Worm (Caenorhabditis elegans) whole organism, young adult: ENCODE measurements around the gene mrpl-10.

Experiments
- B0035.1 ChIP-seq: sonication (generic microtip); optimal IDR thresholded peaks from 2 replicates; lab custom pipeline; 2016; ENCODE audit warnings: missing genetic modification characterization, mild to moderate bottlenecking, missing compliant biosample characterization, missing genotype, missing genetic modification reagents
- B0261.1 ChIP-seq: sonication (generic microtip); optimal IDR thresholded peaks from 2 replicates; lab custom pipeline; 2016; ENCODE audit warnings: mild to moderate bottlenecking, missing genetic modification characterization, moderate library complexity, missing compliant biosample characterization
- D2030.7 ChIP-seq: fragments of 200-800 bp; sonication (Bioruptor generic); IDR thresholded peaks from 2 replicates; pipeline ENCODE4 v1.3.6; 2022; ENCODE audit warnings: missing genetic modification reagents, missing genetic modification characterization, missing compliant biosample characterization
- F22D6.2 ChIP-seq: sonication (generic microtip); optimal IDR thresholded peaks from 2 replicates; lab custom pipeline; 2016; ENCODE audit warnings: mild to moderate bottlenecking, missing genetic modification characterization, missing compliant biosample characterization
- F33H1.4 ChIP-seq: fragments of 200-800 bp; sonication (Bioruptor generic); IDR thresholded peaks from 2 replicates; pipeline ENCODE4 v1.3.6; 2022; ENCODE audit warnings: missing genetic modification reagents, missing genetic modification characterization, missing compliant biosample characterization
- F37B4.10 ChIP-seq: fragments of 200-800 bp; sonication (Bioruptor generic); IDR thresholded peaks from 2 replicates; pipeline ENCODE4 v1.3.6; 2022; ENCODE audit warnings: missing genetic modification characterization, missing compliant biosample characterization
- F39B2.1 ChIP-seq: fragments of 200-800 bp; sonication (Bioruptor generic); IDR thresholded peaks from 2 replicates; pipeline ENCODE4 v1.3.6; 2022; ENCODE audit warnings: missing genetic modification reagents, missing genetic modification characterization, missing compliant biosample characterization
- F55B11.4 ChIP-seq: sonication (generic microtip); optimal IDR thresholded peaks from 2 replicates; lab custom pipeline; 2016; ENCODE audit warnings: missing compliant biosample characterization, missing genetic modification characterization, borderline replicate concordance; ENCODE audit not compliant: insufficient read depth
- T26A5.8 ChIP-seq: sonication (generic microtip); optimal IDR thresholded peaks from 2 replicates; lab custom pipeline; 2016; ENCODE audit warnings: missing genetic modification characterization, missing compliant biosample characterization
- Y53G8AR.9 ChIP-seq: fragments of 200-800 bp; sonication (Bioruptor generic); conservative IDR thresholded peaks from 2 replicates; pipeline ENCODE4 v1.3.6; 2022; ENCODE audit warnings: missing genetic modification reagents, missing genetic modification characterization, missing compliant biosample characterization
- Y56A3A.18 ChIP-seq: fragments of 200-800 bp; sonication (Bioruptor generic); IDR thresholded peaks from 2 replicates; pipeline ENCODE4 v1.3.6; 2022; ENCODE audit warnings: missing genetic modification reagents, missing genetic modification characterization, missing compliant biosample characterization
- Y67H2A.10 ChIP-seq: fragments of 200-800 bp; sonication (Bioruptor generic); conservative IDR thresholded peaks from 2 replicates; pipeline ENCODE4 v1.3.6; 2022; ENCODE audit warnings: missing genetic modification reagents, missing genetic modification characterization, missing compliant biosample characterization
- ZK185.1 ChIP-seq: sonication (generic microtip); optimal IDR thresholded peaks from 2 replicates; lab custom pipeline; 2016; ENCODE audit warnings: mild to moderate bottlenecking, missing genetic modification characterization, missing compliant biosample characterization; ENCODE audit not compliant: poor library complexity, severe bottlenecking
- ama-1 ChIP-seq, 3 experiments: fragments of 150-350 bp in 1 of 3; sonication (generic microtip) in 2 of 3; optimal IDR thresholded peaks; 2 replicates each; lab custom pipeline; 2014 to 2018; ENCODE audit warnings: missing biosample characterization in 2 of 3, missing genetic modification characterization in 2 of 3, missing genetic modification reagents in 2 of 3
- aptf-2 ChIP-seq: fragments of 200-800 bp; sonication (Bioruptor generic); conservative IDR thresholded peaks from 2 replicates; pipeline ENCODE4 v1.3.6; 2022; ENCODE audit warnings: missing genetic modification reagents, missing genetic modification characterization, missing compliant biosample characterization
- atf-7 ChIP-seq: sonication (generic microtip); optimal IDR thresholded peaks from 2 replicates; lab custom pipeline; 2017; ENCODE audit warnings: mild to moderate bottlenecking, missing genetic modification characterization, missing compliant biosample characterization
- attf-3 ChIP-seq: fragments of 200-800 bp; sonication (Bioruptor generic); conservative IDR thresholded peaks from 2 replicates; pipeline ENCODE4 v1.3.6; 2022; ENCODE audit warnings: missing genetic modification reagents, missing genetic modification characterization, missing compliant biosample characterization
- ccch-3 ChIP-seq: fragments of 200-800 bp; sonication (Bioruptor generic); optimal IDR thresholded peaks from 2 replicates; lab custom pipeline; 2018; ENCODE audit warnings: mild to moderate bottlenecking, missing genetic modification characterization, missing compliant biosample characterization
- ceh-91 ChIP-seq: fragments of 200-800 bp; sonication (Bioruptor generic); IDR thresholded peaks from 2 replicates; pipeline ENCODE4 v1.3.6; 2022; ENCODE audit warnings: missing genetic modification reagents, missing genetic modification characterization, missing compliant biosample characterization
- chd-7 ChIP-seq: sonication (generic microtip); optimal IDR thresholded peaks from 2 replicates; lab custom pipeline; 2016; ENCODE audit warnings: mild to moderate bottlenecking, missing genetic modification characterization, moderate library complexity, missing compliant biosample characterization
- efl-1 ChIP-seq: fragments of 150-350 bp; optimal IDR thresholded peaks from 2 replicates; lab custom pipeline; 2014; ENCODE audit warnings: missing biosample characterization, missing genetic modification reagents, missing genetic modification characterization
- gei-17 ChIP-seq: fragments of 200-800 bp; sonication (Bioruptor generic); optimal IDR thresholded peaks from 2 replicates; lab custom pipeline; 2018; ENCODE audit warnings: mild to moderate bottlenecking, missing genetic modification characterization, missing compliant biosample characterization
- hmg-20 ChIP-seq: fragments of 200-800 bp; sonication (Bioruptor generic); IDR thresholded peaks from 2 replicates; pipeline ENCODE4 v1.3.6; 2022; ENCODE audit warnings: missing genetic modification reagents, missing genetic modification characterization, missing compliant biosample characterization
- hsf-1 ChIP-seq: fragments of 200-800 bp; sonication (Bioruptor generic); IDR thresholded peaks from 2 replicates; pipeline ENCODE4 v1.3.6; 2022; ENCODE audit warnings: missing genetic modification reagents, missing genetic modification characterization, missing compliant biosample characterization
- lin-26 ChIP-seq: fragments of 200-800 bp; sonication (Bioruptor generic); IDR thresholded peaks from 2 replicates; pipeline ENCODE4 v1.3.6; 2022; ENCODE audit warnings: missing genetic modification reagents, missing genetic modification characterization, missing compliant biosample characterization
- lin-35 ChIP-seq, 3 experiments: fragments of 150-350 bp in 2 of 3; sonication (generic microtip) in 1 of 3; optimal IDR thresholded peaks; 2 replicates each; lab custom pipeline; 2014 to 2018; ENCODE audit warnings: missing biosample characterization in 3 of 3, missing genetic modification characterization in 3 of 3, missing genetic modification reagents in 3 of 3
- lin-54 ChIP-seq: fragments of 200-800 bp; sonication (Bioruptor generic); optimal IDR thresholded peaks from 2 replicates; lab custom pipeline; 2018; ENCODE audit warnings: mild to moderate bottlenecking, missing genetic modification characterization, missing compliant biosample characterization
- lir-1 ChIP-seq: fragments of 200-800 bp; sonication (Bioruptor generic); conservative IDR thresholded peaks from 2 replicates; pipeline ENCODE4 v1.3.6; 2022; ENCODE audit warnings: missing genetic modification reagents, missing genetic modification characterization, missing compliant biosample characterization
- lsl-1 ChIP-seq: fragments of 200-800 bp; sonication (Bioruptor generic); optimal IDR thresholded peaks from 2 replicates; lab custom pipeline; 2018; ENCODE audit warnings: mild to moderate bottlenecking, missing genetic modification characterization, moderate library complexity, missing compliant biosample characterization
- madf-10 ChIP-seq: sonication (generic microtip); optimal IDR thresholded peaks from 2 replicates; lab custom pipeline; 2016; ENCODE audit warnings: mild to moderate bottlenecking, missing genetic modification characterization, missing compliant biosample characterization
- madf-3 ChIP-seq: fragments of 200-800 bp; sonication (Bioruptor generic); IDR thresholded peaks from 2 replicates; pipeline ENCODE4 v1.3.6; 2022; ENCODE audit warnings: missing genetic modification reagents, missing genetic modification characterization, missing compliant biosample characterization
- madf-6 ChIP-seq: fragments of 200-800 bp; sonication (Bioruptor generic); IDR thresholded peaks from 2 replicates; pipeline ENCODE4 v1.3.6; 2022; ENCODE audit warnings: missing genetic modification reagents, missing genetic modification characterization, missing compliant biosample characterization
- madf-8 ChIP-seq: fragments of 200-800 bp; sonication (Bioruptor generic); conservative IDR thresholded peaks from 2 replicates; pipeline ENCODE4 v1.3.6; 2022; ENCODE audit warnings: missing genetic modification reagents, missing genetic modification characterization, missing compliant biosample characterization
- mel-28 ChIP-seq: sonication (generic microtip); optimal IDR thresholded peaks from 2 replicates; lab custom pipeline; 2016; ENCODE audit warnings: borderline replicate concordance, mild to moderate bottlenecking, missing genetic modification characterization, missing compliant biosample characterization
- nfya-1 ChIP-seq: sonication (generic microtip); optimal IDR thresholded peaks from 2 replicates; lab custom pipeline; 2017; ENCODE audit warnings: antibody characterized with exemption, missing compliant biosample characterization, missing genetic modification characterization, borderline replicate concordance; ENCODE audit not compliant: insufficient read depth
- nfyb-1 ChIP-seq: fragments of 200-800 bp; sonication (Bioruptor generic); IDR thresholded peaks from 2 replicates; pipeline ENCODE4 v1.3.6; 2022; ENCODE audit warnings: missing genetic modification reagents, missing genetic modification characterization, missing compliant biosample characterization
- nhr-120 ChIP-seq: fragments of 200-800 bp; sonication (Bioruptor generic); IDR thresholded peaks from 2 replicates; pipeline ENCODE4 v1.3.6; 2022; ENCODE audit warnings: missing genetic modification characterization, missing compliant biosample characterization
- nhr-27 ChIP-seq: fragments of 200-800 bp; sonication (Bioruptor generic); optimal IDR thresholded peaks from 2 replicates; lab custom pipeline; 2018; ENCODE audit warnings: mild to moderate bottlenecking, missing genetic modification characterization, moderate library complexity, missing compliant biosample characterization
- nhr-90 ChIP-seq: sonication (generic microtip); optimal IDR thresholded peaks from 2 replicates; lab custom pipeline; 2016; ENCODE audit warnings: missing genotype, mild to moderate bottlenecking, missing genetic modification characterization, missing compliant biosample characterization
- rcor-1 ChIP-seq: fragments of 200-800 bp; sonication (Bioruptor generic); IDR thresholded peaks from 2 replicates; pipeline ENCODE4 v1.3.6; 2022; ENCODE audit warnings: missing genetic modification reagents, missing genetic modification characterization, missing compliant biosample characterization
- rpc-1 ChIP-seq, 2 experiments: fragments of 150-350 bp in 1 of 2; sonication (generic microtip) in 1 of 2; optimal IDR thresholded peaks; 2 replicates each; lab custom pipeline; 2014 to 2018; ENCODE audit warnings: missing biosample characterization in 1 of 2, missing genetic modification characterization in 1 of 2, missing genetic modification reagents in 1 of 2, missing genotype in 1 of 2
- snpc-1.3 ChIP-seq: sonication (generic microtip); optimal IDR thresholded peaks from 2 replicates; lab custom pipeline; 2017; ENCODE audit warnings: missing genetic modification characterization, mild to moderate bottlenecking, missing compliant biosample characterization, antibody characterized with exemption, moderate library complexity, missing genotype, missing genetic modification reagents; ENCODE audit not compliant: insufficient read depth
- snpc-3.4 ChIP-seq: sonication (generic microtip); optimal IDR thresholded peaks from 2 replicates; lab custom pipeline; 2017; ENCODE audit warnings: missing genetic modification characterization, mild to moderate bottlenecking, missing compliant biosample characterization, antibody characterized with exemption, moderate library complexity, missing genotype, missing genetic modification reagents
- unc-130 ChIP-seq: sonication (generic microtip); optimal IDR thresholded peaks from 2 replicates; lab custom pipeline; 2016; ENCODE audit warnings: missing genetic modification reagents, missing genetic modification characterization, missing compliant biosample characterization
- unc-62 ChIP-seq: fragments of 150-350 bp; optimal IDR thresholded peaks from 2 replicates; lab custom pipeline; 2014; ENCODE audit warnings: missing biosample characterization, missing genetic modification reagents, missing genetic modification characterization
- zim-3 ChIP-seq: sonication (generic microtip); optimal IDR thresholded peaks from 2 replicates; lab custom pipeline; 2017; ENCODE audit warnings: mild to moderate bottlenecking, missing genetic modification characterization, moderate library complexity, missing compliant biosample characterization
- ztf-28 ChIP-seq: fragments of 200-800 bp; sonication (Bioruptor generic); IDR thresholded peaks from 2 replicates; pipeline ENCODE4 v1.3.6; 2022; ENCODE audit warnings: missing genetic modification reagents, missing genetic modification characterization, missing compliant biosample characterization

Gene mrpl-10

DNA sequence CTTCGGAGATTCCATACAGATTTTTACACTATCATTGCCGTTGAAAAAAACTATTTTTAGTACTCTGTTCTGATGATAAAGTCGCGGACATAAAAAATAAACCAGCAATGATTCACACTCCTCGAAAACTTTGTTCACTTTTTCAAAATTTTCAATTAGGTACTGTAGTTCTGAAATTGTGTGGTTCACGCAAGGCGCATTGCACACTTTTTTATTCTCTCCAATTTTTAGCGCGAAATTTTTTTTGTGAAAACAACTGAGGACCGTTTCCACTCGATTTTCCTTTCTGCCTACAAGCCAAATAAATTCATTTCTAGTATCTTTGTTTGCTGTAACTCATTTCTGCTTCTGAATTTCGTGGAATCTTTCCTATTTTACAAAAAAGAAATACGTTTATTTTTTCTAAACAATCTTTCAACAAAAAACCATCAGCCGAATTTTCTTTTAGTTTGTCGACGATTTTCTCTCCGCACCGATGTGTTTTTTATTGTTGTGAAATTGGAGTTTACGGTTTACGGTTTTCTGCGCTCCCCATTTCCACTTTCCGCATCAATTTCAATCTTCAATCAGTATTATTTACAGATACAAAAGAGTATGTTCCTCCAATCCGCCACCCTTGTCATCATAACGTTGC is 25.0 kb downstream of the mrpl-10 start, which contains the start of gene F35C11.5:
TSS of gene F35C11.5 (plus strand) at position 584 of the 634 bp plus-strand sequence.
- TF ChIP-seq D2030.7 (GFP tag; lab: Robert Waterston, UW) = peak; percentile 39; the same call in 1 of the 2 replicates
- no peak for TF ChIP-seq aptf-2 (GFP tag; lab: Robert Waterston, UW)
- TF ChIP-seq madf-8 = peak; percentile 75
- no peak for TF ChIP-seq F37B4.10 (GFP tag; lab: Robert Waterston, UW)
- no peak for TF ChIP-seq nhr-90
- TF ChIP-seq lin-35 (GFP tag; optimal IDR thresholded peaks at IDR 0.05; lab: Kevin White, UChicago) = no peak
- TF ChIP-seq rpc-1 (optimal IDR thresholded peaks at IDR 0.05; lab: Kevin White, UChicago) = no peak
- no peak for TF ChIP-seq rpc-1 (tag; optimal IDR thresholded peaks at IDR 0.05; lab: Kevin White, UChicago)
- peak; percentile 92 for TF ChIP-seq madf-6 (GFP tag; lab: Robert Waterston, UW)
- no peak for TF ChIP-seq nfya-1 (tag; lab: Kevin White, UChicago)
- TF ChIP-seq lsl-1 = peak; percentile 93
- no peak for TF ChIP-seq B0261.1
- TF ChIP-seq hmg-20 (GFP tag; lab: Robert Waterston, UW) = no peak
- no peak for TF ChIP-seq F55B11.4
- peak; percentile 79 for TF ChIP-seq ceh-91 (GFP tag; lab: Robert Waterston, UW)
- peak; percentile 86 for TF ChIP-seq efl-1 (GFP tag; lab: Kevin White, UChicago)
- TF ChIP-seq hsf-1 (GFP tag; lab: Robert Waterston, UW) = no peak
- no peak for TF ChIP-seq Y56A3A.18 (GFP tag; lab: Robert Waterston, UW)
- TF ChIP-seq nhr-27 = no peak
- TF ChIP-seq ccch-3 (GFP tag; lab: Kevin White, UChicago) = no peak
- no peak for TF ChIP-seq attf-3 (GFP tag; lab: Robert Waterston, UW)
- TF ChIP-seq ztf-28 = no peak
- TF ChIP-seq nhr-120 = no peak
- TF ChIP-seq mel-28 (tag; lab: Kevin White, UChicago) = no peak
- no peak for TF ChIP-seq nfyb-1 (GFP tag; lab: Robert Waterston, UW)
- no peak for TF ChIP-seq ZK185.1 (tag; lab: Kevin White, UChicago)
- TF ChIP-seq madf-10 = no peak
- TF ChIP-seq chd-7 (tag; lab: Kevin White, UChicago) = no peak
- no peak for TF ChIP-seq unc-62 (GFP tag; lab: Kevin White, UChicago)
- TF ChIP-seq ama-1 (optimal IDR thresholded peaks at IDR 0.05; lab: Kevin White, UChicago) = no peak
- TF ChIP-seq ama-1 (GFP tag; optimal IDR thresholded peaks at IDR 0.05; lab: Kevin White, UChicago) = no peak
- no peak for TF ChIP-seq T26A5.8 (tag; lab: Kevin White, UChicago)
- no peak for TF ChIP-seq B0035.1 (tag; lab: Kevin White, UChicago)
- TF ChIP-seq zim-3 (tag; lab: Kevin White, UChicago) = no peak
- no peak for TF ChIP-seq rcor-1 (GFP tag; lab: Robert Waterston, UW)
- TF ChIP-seq lir-1 = no peak
- TF ChIP-seq unc-130 (GFP tag; lab: Kevin White, UChicago) = no peak
- no peak for TF ChIP-seq Y53G8AR.9
- TF ChIP-seq F33H1.4 = peak; percentile 67
- TF ChIP-seq F22D6.2 (tag; lab: Kevin White, UChicago) = no peak
- TF ChIP-seq F39B2.1 (GFP tag; lab: Robert Waterston, UW) = no peak
- peak; percentile 29 for TF ChIP-seq snpc-3.4 (tag; lab: Kevin White, UChicago)
- no peak for TF ChIP-seq Y67H2A.10 (GFP tag; lab: Robert Waterston, UW)
- no peak for TF ChIP-seq lin-26
- TF ChIP-seq atf-7 (tag; lab: Kevin White, UChicago) = no peak
- TF ChIP-seq lin-54 (GFP tag; lab: Kevin White, UChicago) = peak; percentile 48
- no peak for TF ChIP-seq gei-17
- TF ChIP-seq madf-3 (GFP tag; lab: Robert Waterston, UW) = no peak
- TF ChIP-seq snpc-1.3 (tag; lab: Kevin White, UChicago) = no peak
